Comparison of ENCODE assay signal across 5 worm cellular contexts in genomic region chrX:17151160-17151711, ce11.
A peak's percentile ranks its signal among the peaks of the same experiment; 100 is the strongest.
TF ChIP-seq lines count a peak whose summit lies in the region.

TSS of gene mdt-1.2 (plus strand) at chrX:17151522.

TF ChIP-seq in whole organism, L1 larva, 84 proteins besides CTCF, POLR2A, EP300 and RAD21 (continues in another document):
- TF ChIP-seq pag-3 (tag; optimal IDR thresholded peaks at IDR 0.05; lab: Kevin White, UChicago; ENCODE audit: borderline replicate concordance, insufficient read depth) = no peak
- no peak for TF ChIP-seq nhr-76 (tag; optimal IDR thresholded peaks at IDR 0.05; lab: Kevin White, UChicago)
- TF ChIP-seq nhr-47 (tag; optimal IDR thresholded peaks at IDR 0.05; lab: Kevin White, UChicago) = peak; percentile 82
- peak; percentile 77 for TF ChIP-seq skn-1 (tag; optimal IDR thresholded peaks at IDR 0.05; lab: Kevin White, UChicago)
- TF ChIP-seq blmp-1 (tag; optimal IDR thresholded peaks at IDR 0.05; lab: Kevin White, UChicago) = peak; percentile 71
- TF ChIP-seq lsy-2 (tag; optimal IDR thresholded peaks at IDR 0.05; lab: Kevin White, UChicago) = peak; percentile 76 to 78
- TF ChIP-seq ceh-63 (GFP tag; optimal IDR thresholded peaks at IDR 0.05; lab: Kevin White, UChicago) = no peak
- peak; percentile 79 for TF ChIP-seq snpc-4 (tag; optimal IDR thresholded peaks at IDR 0.05; lab: Kevin White, UChicago)
- TF ChIP-seq isw-1 (GFP tag; IDR thresholded peaks at IDR 0.05; lab: Robert Waterston, UW) = peak; percentile 49
- TF ChIP-seq nhr-85 (tag; lab: Kevin White, UChicago) = peak; percentile 73
- no peak for TF ChIP-seq ama-1 (optimal IDR thresholded peaks at IDR 0.05; lab: Kevin White, UChicago)
- TF ChIP-seq unc-130 (tag; optimal IDR thresholded peaks at IDR 0.05; lab: Kevin White, UChicago) = peak; percentile 93
- TF ChIP-seq ceh-8 (GFP tag; optimal IDR thresholded peaks at IDR 0.05; lab: Kevin White, UChicago) = peak; percentile 24
- TF ChIP-seq dsc-1 (tag; optimal IDR thresholded peaks at IDR 0.05; lab: Kevin White, UChicago) = peak; percentile 70
- peak in 1 of 2 experiments; percentile 86 for TF ChIP-seq mdl-1 (tag; optimal IDR thresholded peaks at IDR 0.05; lab: Kevin White, UChicago)
- peak; percentile 68 for TF ChIP-seq xbp-1 (tag; optimal IDR thresholded peaks at IDR 0.05; lab: Kevin White, UChicago)
- no peak for TF ChIP-seq nhr-28 (tag; optimal IDR thresholded peaks at IDR 0.05; lab: Kevin White, UChicago)
- no peak for TF ChIP-seq nhr-12 (tag; optimal IDR thresholded peaks at IDR 0.05; lab: Kevin White, UChicago)

TF ChIP-seq in whole organism, L3 larva, 47 proteins besides CTCF, POLR2A, EP300 and RAD21 (continues in another document):
- TF ChIP-seq R02D3.7 (tag; optimal IDR thresholded peaks at IDR 0.05; lab: Kevin White, UChicago) (no peak), aly-2 (tag; optimal IDR thresholded peaks at IDR 0.05; lab: Kevin White, UChicago) (no peak), ZK546.5 (tag; optimal IDR thresholded peaks at IDR 0.05; lab: Kevin White, UChicago) (no peak), nhr-11 (tag; optimal IDR thresholded peaks at IDR 0.05; lab: Kevin White, UChicago) (no peak), snpc-4 (tag; optimal IDR thresholded peaks at IDR 0.05; lab: Kevin White, UChicago) (peak; percentile 65), nhr-67 (tag; optimal IDR thresholded peaks at IDR 0.05; lab: Kevin White, UChicago) (no peak), nhr-12 (tag; optimal IDR thresholded peaks at IDR 0.05; lab: Kevin White, UChicago) (no peak), tbx-2 (tag; optimal IDR thresholded peaks at IDR 0.05; lab: Kevin White, UChicago) (peak; percentile 54), mdl-1 (tag; optimal IDR thresholded peaks at IDR 0.05; lab: Kevin White, UChicago) (no peak), ceh-9 (tag; optimal IDR thresholded peaks at IDR 0.05; lab: Kevin White, UChicago) (no peak), lin-39 (tag; optimal IDR thresholded peaks at IDR 0.05; lab: Kevin White, UChicago) (peak; percentile 62), unc-39 (tag; optimal IDR thresholded peaks at IDR 0.05; lab: Kevin White, UChicago) (no peak), elt-2 (tag; optimal IDR thresholded peaks at IDR 0.05; lab: Kevin White, UChicago) (peak; percentile 50), daf-12 (tag; optimal IDR thresholded peaks at IDR 0.05; lab: Kevin White, UChicago) (no peak), zag-1 (tag; optimal IDR thresholded peaks at IDR 0.05; lab: Kevin White, UChicago) (no peak), pqm-1 (tag; optimal IDR thresholded peaks at IDR 0.05; lab: Kevin White, UChicago) (peak; percentile 58), egl-5 (tag; optimal IDR thresholded peaks at IDR 0.05; lab: Kevin White, UChicago) (peak; percentile 69), pha-4 (tag; optimal IDR thresholded peaks at IDR 0.05; lab: Kevin White, UChicago) (peak; percentile 91), nhr-43 (tag; optimal IDR thresholded peaks at IDR 0.05; lab: Kevin White, UChicago; ENCODE audit: poor library complexity, severe bottlenecking) (peak; percentile 48), hmg-11 (tag; optimal IDR thresholded peaks at IDR 0.05; lab: Kevin White, UChicago) (peak; percentile 84)

TF ChIP-seq in whole organism, early embryonic, 17 proteins besides CTCF, POLR2A, EP300 and RAD21:
- TF ChIP-seq hmbx-1 (tag; optimal IDR thresholded peaks at IDR 0.05; lab: Kevin White, UChicago) (no peak), aly-1 (tag; optimal IDR thresholded peaks at IDR 0.05; lab: Kevin White, UChicago) (no peak), ets-7 (tag; optimal IDR thresholded peaks at IDR 0.05; lab: Kevin White, UChicago) (no peak), ceh-36 (tag; optimal IDR thresholded peaks at IDR 0.05; lab: Kevin White, UChicago) (peak; percentile 4), scrt-1 (GFP tag; IDR thresholded peaks at IDR 0.05; lab: Robert Waterston, UW) (no peak), flt-1 (GFP tag; IDR thresholded peaks at IDR 0.05; lab: Robert Waterston, UW) (no peak), tbx-37 (GFP tag; conservative IDR thresholded peaks at IDR 0.05; lab: Robert Waterston, UW) (no peak), sea-1 (GFP tag; conservative IDR thresholded peaks at IDR 0.05; lab: Robert Waterston, UW) (no peak), ama-1 (optimal IDR thresholded peaks at IDR 0.05; lab: Kevin White, UChicago) (no peak), pes-1 (GFP tag; IDR thresholded peaks at IDR 0.05; lab: Robert Waterston, UW) (no peak), hnd-1 (tag; optimal IDR thresholded peaks at IDR 0.05; lab: Kevin White, UChicago) (no peak), tbx-11 (GFP tag; IDR thresholded peaks at IDR 0.05; lab: Robert Waterston, UW) (no peak), tra-4 (tag; optimal IDR thresholded peaks at IDR 0.05; lab: Kevin White, UChicago) (no peak), B0310.2 (tag; optimal IDR thresholded peaks at IDR 0.05; lab: Kevin White, UChicago) (no peak), ceh-13 (GFP tag; optimal IDR thresholded peaks at IDR 0.05; lab: Kevin White, UChicago) (no peak), hmg-4 (GFP tag; optimal IDR thresholded peaks at IDR 0.05; lab: Kevin White, UChicago) (peak; percentile 11), F13C5.2 (tag; optimal IDR thresholded peaks at IDR 0.05; lab: Kevin White, UChicago) (peak; percentile 81)

TF ChIP-seq in whole organism, midembryonic, 9 proteins besides CTCF, POLR2A, EP300 and RAD21:
- TF ChIP-seq klf-2 (GFP tag; conservative IDR thresholded peaks at IDR 0.05; lab: Robert Waterston, UW) (no peak), flt-1 (GFP tag; IDR thresholded peaks at IDR 0.05; lab: Robert Waterston, UW) (peak; percentile 62; the same call in 1 of the 2 replicates), ztf-23 (GFP tag; IDR thresholded peaks at IDR 0.05; lab: Robert Waterston, UW) (no peak), T22C8.4 (GFP tag; IDR thresholded peaks at IDR 0.05; lab: Robert Waterston, UW) (no peak), cog-1 (tag; optimal IDR thresholded peaks at IDR 0.05; lab: Kevin White, UChicago) (peak; percentile 71), tab-1 (GFP tag; IDR thresholded peaks at IDR 0.05; lab: Robert Waterston, UW) (0 out of 2 replicates have a peak, but pooled peaks have one; percentile 35), med-1 (GFP tag; optimal IDR thresholded peaks at IDR 0.05; lab: Kevin White, UChicago; ENCODE audit: insufficient read depth) (no peak)

TF ChIP-seq in whole organism, young adult, 124 proteins besides CTCF, POLR2A, EP300 and RAD21:
- no peak for TF ChIP-seq mel-28 (tag; optimal IDR thresholded peaks at IDR 0.05; lab: Kevin White, UChicago; ENCODE audit: borderline replicate concordance)
- TF ChIP-seq nfyb-1 (GFP tag; IDR thresholded peaks at IDR 0.05; lab: Robert Waterston, UW) = peak; percentile 42; the same call in 1 of the 2 replicates
- TF ChIP-seq pbrm-1 (GFP tag; IDR thresholded peaks at IDR 0.05; lab: Robert Waterston, UW) = peak; percentile 19; the same call in 1 of the 2 replicates
- 0 out of 2 replicates have a peak, but pooled peaks have one; percentile 27 for TF ChIP-seq lin-26 (GFP tag; IDR thresholded peaks at IDR 0.05; lab: Robert Waterston, UW)
- no peak for TF ChIP-seq madf-3 (GFP tag; IDR thresholded peaks at IDR 0.05; lab: Robert Waterston, UW)
- no peak for TF ChIP-seq die-1 (tag; optimal IDR thresholded peaks at IDR 0.05; lab: Kevin White, UChicago)
- TF ChIP-seq lin-40 (tag; optimal IDR thresholded peaks at IDR 0.05; lab: Kevin White, UChicago) = peak; percentile 74
- peak; percentile 91 for TF ChIP-seq hmg-1.2 (GFP tag; IDR thresholded peaks at IDR 0.05; lab: Robert Waterston, UW)
- peak in 1 of 3 experiments; percentile 54 for TF ChIP-seq lin-35 (GFP tag; optimal IDR thresholded peaks at IDR 0.05; lab: Kevin White, UChicago)
- no peak for TF ChIP-seq tlf-1 (GFP tag; optimal IDR thresholded peaks at IDR 0.05; lab: Kevin White, UChicago)
- peak; percentile 60 for TF ChIP-seq ZK185.1 (tag; optimal IDR thresholded peaks at IDR 0.05; lab: Kevin White, UChicago; ENCODE audit: poor library complexity, severe bottlenecking)
- no peak for TF ChIP-seq ceh-100 (GFP tag; IDR thresholded peaks at IDR 0.05; lab: Robert Waterston, UW)
- TF ChIP-seq dox-1 (GFP tag; IDR thresholded peaks at IDR 0.05; lab: Robert Waterston, UW) = 0 out of 2 replicates have a peak, but pooled peaks have one; percentile 35
- TF ChIP-seq rcor-1 (GFP tag; IDR thresholded peaks at IDR 0.05; lab: Robert Waterston, UW) = 0 out of 2 replicates have a peak, but pooled peaks have one; percentile 37
- TF ChIP-seq ekl-4 (GFP tag; IDR thresholded peaks at IDR 0.05; lab: Robert Waterston, UW) = 0 out of 2 replicates have a peak, but pooled peaks have one; percentile 25
- TF ChIP-seq repo-1 (tag; optimal IDR thresholded peaks at IDR 0.05; lab: Kevin White, UChicago) = no peak
- TF ChIP-seq snpc-1.3 (tag; optimal IDR thresholded peaks at IDR 0.05; lab: Kevin White, UChicago; ENCODE audit: insufficient read depth) = no peak
- no peak for TF ChIP-seq attf-5 (GFP tag; optimal IDR thresholded peaks at IDR 0.05; lab: Kevin White, UChicago)
- no peak for TF ChIP-seq cebp-2 (GFP tag; IDR thresholded peaks at IDR 0.05; lab: Robert Waterston, UW)
- TF ChIP-seq gei-17 (GFP tag; optimal IDR thresholded peaks at IDR 0.05; lab: Kevin White, UChicago) = peak; percentile 11
- TF ChIP-seq ceh-27 (GFP tag; optimal IDR thresholded peaks at IDR 0.05; lab: Kevin White, UChicago) = peak; percentile 61
- TF ChIP-seq F33H1.4 (GFP tag; IDR thresholded peaks at IDR 0.05; lab: Robert Waterston, UW) = no peak
- TF ChIP-seq snpc-4 (GFP tag; optimal IDR thresholded peaks at IDR 0.05; lab: Kevin White, UChicago) = peak; percentile 30
- TF ChIP-seq snpc-4 (tag; optimal IDR thresholded peaks at IDR 0.05; lab: Kevin White, UChicago) = peak in 1 of 4 experiments; percentile 17
- TF ChIP-seq F39B2.1 (GFP tag; IDR thresholded peaks at IDR 0.05; lab: Robert Waterston, UW) = no peak
- peak in 1 of 2 experiments; percentile 45 for TF ChIP-seq let-607 (tag; optimal IDR thresholded peaks at IDR 0.05; lab: Kevin White, UChicago)
- TF ChIP-seq ceh-40 (GFP tag; IDR thresholded peaks at IDR 0.05; lab: Robert Waterston, UW) = no peak

Comparison
In these comparisons a context has a peak if more than half of its experiments do, and no peak if none do; other contexts are left out.
1. Of the 8 proteins assayed by ChIP-seq in both whole organism, young adult and whole organism, L1 larva: peak only in whole organism, young adult: none; only in whole organism, L1 larva: dpl-1, efl-1, nhr-90 and unc-130; in both: none; in neither: 2; mixed calls (peak in some experiments, not most) for 2.